Worm (Caenorhabditis elegans) whole organism, L4 larva: Measurements from ENCODE around the gene R08E5.4.

ENCODE experiments used
- ceh-28 ChIP-seq: fragments of 150-350 bp; optimal IDR thresholded peaks from 2 replicates; lab custom pipeline; 2014; ENCODE audit warnings: missing biosample characterization, missing genetic modification reagents, missing genetic modification characterization
- daf-19 ChIP-seq: fragments of 200-800 bp; sonication (Bioruptor generic); conservative IDR thresholded peaks from 2 replicates; pipeline ENCODE4 v1.3.6; 2022; ENCODE audit warnings: missing genetic modification characterization, missing compliant biosample characterization
- nhr-28 ChIP-seq: fragments of 150-350 bp; optimal IDR thresholded peaks from 2 replicates; lab custom pipeline; 2014; ENCODE audit warnings: missing biosample characterization, missing genetic modification characterization
- nhr-76 ChIP-seq: fragments of 150-350 bp; optimal IDR thresholded peaks from 2 replicates; lab custom pipeline; 2014; ENCODE audit warnings: missing biosample characterization, missing genetic modification characterization
- nhr-77 ChIP-seq: fragments of 150-350 bp; optimal IDR thresholded peaks from 2 replicates; lab custom pipeline; 2014; ENCODE audit warnings: missing biosample characterization, missing genetic modification characterization
- unc-62 ChIP-seq, 3 experiments: fragments of 150-350 bp in 1 of 3; sonication (generic microtip); optimal IDR thresholded peaks in 2 of 3; peaks in 1 of 3; 1 replicate in 1 of 3; 2 replicates in 2 of 3; lab custom pipeline; 2014 to 2017; ENCODE audit warnings: missing biosample characterization in 3 of 3, missing genetic modification characterization in 3 of 3, missing genetic modification reagents in 3 of 3, missing genotype in 1 of 3

DNA sequence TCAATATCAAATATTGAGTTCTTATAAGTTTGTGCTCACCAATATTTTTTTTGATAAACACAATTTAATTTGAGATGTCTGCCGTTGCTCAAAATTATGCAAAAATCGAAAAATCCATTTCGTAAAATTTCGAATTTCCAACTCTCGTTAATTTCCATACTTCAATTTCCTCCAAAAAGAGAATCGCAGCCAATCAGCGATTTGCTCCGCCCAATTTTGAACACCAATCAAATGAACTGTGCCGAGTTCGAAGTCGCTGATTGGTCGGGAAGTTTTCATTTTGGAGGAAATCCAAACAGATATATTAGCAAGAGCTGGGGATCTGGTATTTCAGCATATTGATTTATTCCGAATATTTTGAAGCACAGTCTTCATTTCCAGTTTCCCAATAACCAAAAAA is 39.5 kb downstream of the R08E5.4 start:
- TF ChIP-seq nhr-28 (tag; lab: Kevin White, UChicago) (no peak), nhr-76 (tag; lab: Kevin White, UChicago) (no peak), daf-19 (no peak), ceh-28 (tag; lab: Kevin White, UChicago) (no peak), nhr-77 (tag; lab: Kevin White, UChicago) (no peak), unc-62 (GFP tag; optimal IDR thresholded peaks at IDR 0.05 in 1 of 2; lab: Kevin White, UChicago) (no peak), unc-62 (tag; optimal IDR thresholded peaks at IDR 0.05; lab: Kevin White, UChicago) (no peak)
